Fruit fly (Drosophila melanogaster) whole organism, pupa: ENCODE results near the gene CG9515.
A peak's percentile ranks its signal among the peaks of the same experiment; 100 is the strongest.

Source experiments
- CG10348 ChIP-seq: fragments of 200-800 bp; sonication (Bioruptor generic); IDR thresholded peaks from 2 replicates; pipeline ENCODE4 v1.3.6; 2022; ENCODE audit warnings: missing biosample characterization, missing genetic modification characterization
- CG12605 ChIP-seq: fragments of 200-800 bp; sonication (Bioruptor generic); IDR thresholded peaks from 2 replicates; pipeline ENCODE4 v1.3.6; 2022; ENCODE audit warnings: missing biosample characterization, missing genetic modification characterization
- CG13204 ChIP-seq: fragments of 200-800 bp; sonication (Bioruptor generic); optimal IDR thresholded peaks from 2 replicates; lab custom pipeline; 2018; ENCODE audit warnings: missing biosample characterization, mild to moderate bottlenecking, missing genetic modification characterization, moderate library complexity
- CG14655 ChIP-seq: fragments of 200-800 bp; sonication (Bioruptor generic); optimal IDR thresholded peaks from 3 replicates; lab custom pipeline; 2017; ENCODE audit warnings: mild to moderate bottlenecking, missing biosample characterization, missing genetic modification reagents, missing genetic modification characterization
- CG15710 ChIP-seq: fragments of 200-800 bp; sonication (Bioruptor generic); optimal IDR thresholded peaks from 2 replicates; lab custom pipeline; 2018; ENCODE audit warnings: missing biosample characterization, mild to moderate bottlenecking, missing genetic modification characterization, moderate library complexity
- CG17806 ChIP-seq: fragments of 200-800 bp; sonication (Bioruptor generic); optimal IDR thresholded peaks from 2 replicates; lab custom pipeline; 2018; ENCODE audit warnings: missing biosample characterization, mild to moderate bottlenecking, missing genetic modification characterization, moderate library complexity
- CG32121 ChIP-seq: fragments of 200-800 bp; sonication (Bioruptor generic); IDR thresholded peaks from 2 replicates; pipeline ENCODE4 v1.3.6; 2022; ENCODE audit warnings: missing biosample characterization, missing genetic modification characterization
- CG34367 ChIP-seq: fragments of 200-800 bp; sonication (Bioruptor generic); optimal IDR thresholded peaks from 2 replicates; lab custom pipeline; 2018; ENCODE audit warnings: missing biosample characterization, mild to moderate bottlenecking, missing genetic modification characterization
- CG4496 ChIP-seq: fragments of 200-800 bp; sonication (Bioruptor generic); IDR thresholded peaks from 3 replicates; pipeline ENCODE4 v1.3.6; 2022; ENCODE audit warnings: missing biosample characterization, missing genetic modification characterization
- CG8159 ChIP-seq: fragments of 200-800 bp; sonication (Bioruptor generic); optimal IDR thresholded peaks from 3 replicates; lab custom pipeline; 2018; ENCODE audit warnings: missing biosample characterization, mild to moderate bottlenecking, missing genetic modification characterization, moderate library complexity
- CG8301 ChIP-seq: fragments of 200-800 bp; sonication (Bioruptor generic); optimal IDR thresholded peaks from 2 replicates; lab custom pipeline; 2018; ENCODE audit warnings: missing biosample characterization, mild to moderate bottlenecking, missing genetic modification characterization
- CG9948 ChIP-seq: fragments of 200-800 bp; sonication (Bioruptor generic); optimal IDR thresholded peaks from 2 replicates; lab custom pipeline; 2018; ENCODE audit warnings: missing biosample characterization, mild to moderate bottlenecking, missing genetic modification characterization, moderate library complexity
- D1 ChIP-seq: fragments of 200-800 bp; sonication (Bioruptor generic); optimal IDR thresholded peaks from 2 replicates; lab custom pipeline; 2018; ENCODE audit warnings: missing biosample characterization, mild to moderate bottlenecking, missing genetic modification characterization, moderate library complexity
- EcR ChIP-seq: fragments of 200-800 bp; sonication (Bioruptor generic); optimal IDR thresholded peaks from 3 replicates; lab custom pipeline; 2019; ENCODE audit warnings: missing biosample characterization, missing genetic modification characterization, mild to moderate bottlenecking, moderate library complexity, missing genetic modification reagents
- Ets98B ChIP-seq: fragments of 200-800 bp; sonication (Bioruptor generic); IDR thresholded peaks from 2 replicates; pipeline ENCODE4 v1.3.6; 2022; ENCODE audit warnings: missing biosample characterization, missing genetic modification characterization
- Pif1A ChIP-seq: fragments of 200-800 bp; sonication (Bioruptor generic); optimal IDR thresholded peaks from 3 replicates; lab custom pipeline; 2016; ENCODE audit warnings: missing biosample characterization, missing genetic modification characterization
- Pif1B ChIP-seq: fragments of 200-800 bp; sonication (Bioruptor generic); optimal IDR thresholded peaks from 3 replicates; lab custom pipeline; 2016; ENCODE audit warnings: missing biosample characterization, missing genetic modification characterization
- Snoo ChIP-seq: fragments of 200-800 bp; sonication (Bioruptor generic); optimal IDR thresholded peaks from 3 replicates; lab custom pipeline; 2017; ENCODE audit warnings: missing biosample characterization, mild to moderate bottlenecking, missing genetic modification characterization, inconsistent platforms
- fd96Ca ChIP-seq: fragments of 200-800 bp; sonication (Bioruptor generic); IDR thresholded peaks from 3 replicates; pipeline ENCODE4 v1.3.6; 2022; ENCODE audit warnings: missing biosample characterization, missing genetic modification characterization
- gl ChIP-seq: fragments of 200-800 bp; sonication (Bioruptor generic); optimal IDR thresholded peaks from 2 replicates; lab custom pipeline; 2018; ENCODE audit warnings: missing biosample characterization, mild to moderate bottlenecking, missing genetic modification characterization
- rn ChIP-seq: fragments of 200-800 bp; sonication (Bioruptor generic); IDR thresholded peaks from 2 replicates; pipeline ENCODE4 v1.3.6; 2022; ENCODE audit warnings: missing biosample characterization, missing genetic modification characterization

The CG9515 gene

DNA sequence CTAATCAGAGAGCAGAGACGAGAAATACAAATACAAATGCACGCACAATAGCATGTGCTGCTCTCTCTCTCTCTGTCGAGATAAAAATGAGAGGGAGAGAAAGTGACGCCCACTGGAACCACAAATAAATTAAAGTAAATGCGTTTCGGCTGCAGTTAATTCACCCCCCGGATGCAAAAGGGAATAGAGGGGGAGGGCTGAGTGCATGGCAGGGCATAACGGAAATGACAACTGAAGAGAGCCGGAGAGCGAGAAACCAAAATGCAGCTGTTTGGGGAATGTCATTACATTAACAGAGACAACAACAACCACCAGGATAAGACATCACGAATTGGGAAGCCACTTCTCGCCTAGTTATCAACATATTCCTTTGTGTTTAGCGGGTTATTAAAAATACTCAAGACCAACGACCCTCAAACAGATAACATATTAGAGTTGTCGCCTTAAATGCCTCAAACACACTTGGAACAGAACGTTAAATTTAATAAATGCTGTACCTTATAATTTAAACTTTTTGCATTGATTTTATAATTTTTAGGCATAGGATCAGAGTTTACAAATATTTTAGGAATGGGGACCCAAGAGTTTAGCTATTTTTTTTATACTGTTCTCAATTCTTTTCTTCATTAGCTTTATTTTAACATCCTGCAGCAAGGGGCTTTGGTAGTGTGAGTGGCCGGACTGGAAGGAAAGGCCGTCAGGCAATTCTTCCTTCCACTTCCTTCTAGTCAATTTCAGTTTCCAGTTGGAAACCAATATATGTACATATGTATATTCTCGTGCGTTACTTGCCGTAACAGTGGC lies 7.1 kb upstream of the CG9515 start:
- no peak for TF ChIP-seq CG10348 (GFP tag; lab: Robert Waterston, UW)
- peak; percentile 62 for TF ChIP-seq CG17806 (tag; lab: Kevin White, UChicago)
- no peak for TF ChIP-seq fd96Ca (GFP tag; lab: Robert Waterston, UW)
- peak; percentile 27; the same call in 1 of the 2 replicates for TF ChIP-seq Ets98B
- TF ChIP-seq CG12605 (GFP tag; lab: Robert Waterston, UW): peak; percentile 41; the same call in 1 of the 2 replicates
- no peak for TF ChIP-seq CG32121 (GFP tag; lab: Robert Waterston, UW)
- peak; percentile 26 for TF ChIP-seq CG8301 (tag; lab: Kevin White, UChicago)
- TF ChIP-seq gl: no peak
- peak; percentile 65 for TF ChIP-seq Pif1A
- peak; percentile 75 for TF ChIP-seq CG9948 (tag; lab: Kevin White, UChicago)
- peak; percentile 73 for TF ChIP-seq CG14655 (GFP tag; lab: Kevin White, UChicago)
- peak; percentile 20 for TF ChIP-seq CG34367 (tag; lab: Kevin White, UChicago)
- TF ChIP-seq CG15710 (tag; lab: Kevin White, UChicago): peak; percentile 62
- peak; percentile 67 for TF ChIP-seq EcR (GFP tag; lab: Kevin White, UChicago)
- 0 out of 3 replicates have a peak, but pooled peaks have one; percentile 51 for TF ChIP-seq CG4496
- TF ChIP-seq CG13204: no peak
- peak; percentile 80 for TF ChIP-seq CG8159 (tag; lab: Kevin White, UChicago)
- TF ChIP-seq D1 (tag; lab: Kevin White, UChicago): peak; percentile 51
- no peak for TF ChIP-seq rn (GFP tag; lab: Robert Waterston, UW)
- TF ChIP-seq Pif1B (GFP tag; lab: Kevin White, UChicago): peak; percentile 50
- peak; percentile 64 for TF ChIP-seq Snoo

dm6 chr2L:8948650-8949049 lies 5.6 kb upstream of the CG9515 start:
- TF ChIP-seq CG34367 (tag; lab: Kevin White, UChicago) (no peak), CG32121 (GFP tag; lab: Robert Waterston, UW) (no peak), CG14655 (GFP tag; lab: Kevin White, UChicago) (no peak), CG12605 (GFP tag; lab: Robert Waterston, UW) (no peak), CG13204 (no peak), Pif1A (no peak), CG10348 (GFP tag; lab: Robert Waterston, UW) (no peak)
- TF ChIP-seq, all 21 proteins: peak for 0

DNA sequence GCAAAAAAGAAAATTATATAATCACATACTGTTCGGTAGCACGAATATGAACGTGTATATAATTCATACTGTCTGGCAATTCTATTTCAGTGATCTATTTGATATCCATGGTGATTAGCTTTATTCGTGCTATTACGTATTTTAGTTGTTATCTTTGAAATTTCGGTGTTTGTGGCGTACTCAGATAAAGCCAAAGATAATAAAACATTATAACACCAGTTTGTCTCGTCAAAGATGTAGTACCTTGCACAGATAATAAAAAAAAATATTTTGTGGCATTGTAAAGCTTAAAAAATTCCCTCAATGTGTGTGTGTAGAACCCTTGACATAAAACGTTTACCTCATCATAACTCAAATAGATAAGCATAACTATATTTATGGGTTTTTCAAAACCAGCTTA lies 4.9 kb upstream of the CG9515 start:
- TF ChIP-seq gl: no peak
- TF ChIP-seq CG17806 (tag; lab: Kevin White, UChicago): no peak
- no peak for TF ChIP-seq fd96Ca (GFP tag; lab: Robert Waterston, UW)
- TF ChIP-seq CG4496: no peak
- TF ChIP-seq CG14655 (GFP tag; lab: Kevin White, UChicago): no peak
- TF ChIP-seq Pif1A: no peak
- no peak for TF ChIP-seq CG32121 (GFP tag; lab: Robert Waterston, UW)
- no peak for TF ChIP-seq D1 (tag; lab: Kevin White, UChicago)
- TF ChIP-seq Pif1B (GFP tag; lab: Kevin White, UChicago): no peak
- TF ChIP-seq Ets98B: no peak
- TF ChIP-seq EcR (GFP tag; lab: Kevin White, UChicago): no peak

- TF ChIP-seq gl (no peak), Pif1A (no peak), CG15710 (tag; lab: Kevin White, UChicago) (no peak), D1 (tag; lab: Kevin White, UChicago) (no peak), Snoo (no peak), rn (GFP tag; lab: Robert Waterston, UW) (no peak), fd96Ca (GFP tag; lab: Robert Waterston, UW) (no peak)
Observed at dm6 chr2L:8946718-8947316, 3.8 kb upstream of the CG9515 start, which contains the start of gene CG46397. Gene CG46397 (plus strand): TSS chr2L:8947266.

- peak; percentile 20 for TF ChIP-seq CG8159 (tag; lab: Kevin White, UChicago)
- TF ChIP-seq Pif1B (GFP tag; lab: Kevin White, UChicago): peak; percentile 11
- TF ChIP-seq CG13204: no peak
Observed at dm6 chr2L:8941736-8942337, 1.2 kb downstream of the CG9515 start, which contains the start of gene Argl. Gene Argl (minus strand): TSS chr2L:8942105.

DNA sequence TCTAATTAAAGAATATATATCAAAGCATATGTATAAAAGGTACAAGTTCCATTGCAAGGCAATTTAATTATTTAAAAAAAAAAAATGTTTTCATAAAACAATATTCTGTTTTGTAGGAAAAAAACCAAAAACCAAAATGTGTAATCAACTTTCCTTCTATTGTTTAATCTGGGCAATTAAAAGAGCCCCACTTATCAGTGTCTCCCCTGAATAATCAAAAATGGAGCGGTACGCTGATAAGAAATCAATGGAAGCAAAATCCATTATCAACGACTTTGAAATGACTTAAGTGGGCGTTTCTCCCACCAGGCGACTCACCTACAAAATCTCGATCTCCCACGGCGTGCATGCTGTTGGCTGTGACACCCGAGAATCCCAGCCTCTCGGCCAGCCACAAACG lies 2.4 kb downstream of the CG9515 start:
- no peak for TF ChIP-seq CG10348 (GFP tag; lab: Robert Waterston, UW)
- TF ChIP-seq Pif1B (GFP tag; lab: Kevin White, UChicago): no peak
- TF ChIP-seq CG15710 (tag; lab: Kevin White, UChicago): no peak
- TF ChIP-seq fd96Ca (GFP tag; lab: Robert Waterston, UW): no peak
- TF ChIP-seq Ets98B: no peak
- TF ChIP-seq CG12605 (GFP tag; lab: Robert Waterston, UW): no peak
- TF ChIP-seq CG8159 (tag; lab: Kevin White, UChicago): no peak
- no peak for TF ChIP-seq EcR (GFP tag; lab: Kevin White, UChicago)
- no peak for TF ChIP-seq CG4496
- no peak for TF ChIP-seq CG13204
- TF ChIP-seq CG8301 (tag; lab: Kevin White, UChicago): no peak
- no peak for TF ChIP-seq CG32121 (GFP tag; lab: Robert Waterston, UW)
- TF ChIP-seq CG34367 (tag; lab: Kevin White, UChicago): no peak
- no peak for TF ChIP-seq CG14655 (GFP tag; lab: Kevin White, UChicago)
- no peak for TF ChIP-seq Snoo
- no peak for TF ChIP-seq CG9948 (tag; lab: Kevin White, UChicago)
- TF ChIP-seq rn (GFP tag; lab: Robert Waterston, UW): no peak
